Fruit fly (Drosophila melanogaster): ENCODE measurements around the gene CG7368.

Gene CG7368

DNA sequence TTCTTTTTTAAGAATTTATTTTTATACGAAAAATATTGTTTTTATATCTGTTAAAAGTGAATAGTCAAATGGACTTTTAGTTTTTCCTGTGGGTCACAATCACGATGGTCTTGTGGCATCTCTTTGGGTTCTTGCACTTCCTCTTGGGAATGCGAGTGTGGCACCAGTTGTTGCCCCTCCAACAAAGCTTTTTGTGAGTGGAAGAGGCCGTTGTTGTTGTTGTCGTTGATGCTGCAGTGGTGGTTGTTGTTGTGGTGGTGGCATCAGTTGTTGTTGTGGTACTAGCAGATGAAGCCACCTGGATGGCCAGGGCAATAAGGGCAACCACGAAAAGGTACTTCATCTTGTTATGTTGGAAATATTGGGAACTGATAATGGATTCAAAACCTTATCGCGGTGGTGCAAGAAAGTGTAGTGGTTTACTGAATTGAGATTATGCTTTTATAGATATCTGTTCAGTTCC is 18.8 kb upstream of the CG7368 start, which contains the start of gene CG33270:
Gene CG33270, minus strand, starts transcription at position 413 of the 463 bp plus-strand sequence.
- TF ChIP-seq toe (GFP tag; optimal IDR thresholded peaks at IDR 0.05) (no peak), CG5204 (GFP tag; optimal IDR thresholded peaks at IDR 0.05) (no peak), ovo (GFP tag; optimal IDR thresholded peaks at IDR 0.05) (no peak), CG33017 (tag; optimal IDR thresholded peaks at IDR 0.05) (no peak), CG12768 (GFP tag; optimal IDR thresholded peaks at IDR 0.05) (no peak), Clk (GFP tag; optimal IDR thresholded peaks at IDR 0.05) (no peak), CG7045 (GFP tag; optimal IDR thresholded peaks at IDR 0.05) (no peak), cnc (optimal IDR thresholded peaks at IDR 0.05) (no peak), Crg-1 (GFP tag; optimal IDR thresholded peaks at IDR 0.05) (no peak)

DNA sequence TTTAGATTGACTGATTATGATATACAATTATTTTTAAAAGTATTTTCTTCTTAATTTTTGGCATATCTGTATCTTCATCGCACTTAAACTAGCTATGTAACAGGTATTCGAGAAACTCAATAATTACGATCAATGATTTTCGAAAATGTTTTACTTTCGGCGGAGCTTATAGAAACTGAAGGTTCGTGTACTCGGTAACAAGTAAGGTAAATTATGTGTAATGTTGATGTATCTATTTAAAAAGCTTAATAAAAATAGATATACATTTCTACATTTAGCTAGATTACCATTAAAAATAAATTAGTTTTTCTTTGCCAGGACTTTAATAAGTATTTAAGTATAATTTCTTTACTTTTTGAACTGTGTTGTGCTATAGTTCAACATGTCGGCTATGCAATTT is 18.2 kb upstream of the CG7368 start:
- no peak for TF ChIP-seq CG7101 (tag; optimal IDR thresholded peaks at IDR 0.05)
- TF ChIP-seq CG7045 (GFP tag; optimal IDR thresholded peaks at IDR 0.05) = no peak
- no peak for TF ChIP-seq cic (GFP tag; optimal IDR thresholded peaks at IDR 0.05)
- no peak for TF ChIP-seq kay (GFP tag; ENCODE audit: borderline replicate concordance)
- no peak for TF ChIP-seq CG5204 (GFP tag; optimal IDR thresholded peaks at IDR 0.05)
- no peak for TF ChIP-seq bab1 (GFP tag; optimal IDR thresholded peaks at IDR 0.05)
- no peak for TF ChIP-seq Crg-1 (GFP tag; optimal IDR thresholded peaks at IDR 0.05)
- TF ChIP-seq Hr96 (GFP tag; optimal IDR thresholded peaks at IDR 0.05) = no peak
- no peak for TF ChIP-seq CG33017 (tag; optimal IDR thresholded peaks at IDR 0.05)
- TF ChIP-seq CG11617 (GFP tag; optimal IDR thresholded peaks at IDR 0.05) = no peak
- no peak for TF ChIP-seq pad (GFP tag; optimal IDR thresholded peaks at IDR 0.05)

DNA sequence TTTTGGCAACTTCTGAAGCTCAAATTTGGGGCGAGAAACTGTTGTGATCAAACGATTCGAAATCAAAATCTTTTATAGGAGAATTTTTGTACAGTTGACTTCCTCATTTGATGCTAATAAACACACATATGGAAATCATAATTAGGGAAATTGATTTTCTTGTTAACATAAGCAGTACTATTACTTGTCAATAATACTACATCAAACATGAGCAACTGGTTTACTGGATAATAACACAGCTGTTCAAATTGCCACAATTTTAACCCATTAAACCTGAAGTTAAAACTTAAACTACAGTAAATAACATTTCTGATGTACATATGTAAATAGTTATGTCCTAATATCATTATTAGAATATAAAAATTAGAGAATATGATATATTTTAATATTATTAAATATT is 17.1 kb upstream of the CG7368 start, which contains the start of gene CG43390:
Gene CG43390, minus strand, starts transcription at position 32 of the 400 bp plus-strand sequence.
- TF ChIP-seq cic (GFP tag; optimal IDR thresholded peaks at IDR 0.05) = no peak
- TF ChIP-seq CG1620 (GFP tag; optimal IDR thresholded peaks at IDR 0.05) = no peak
- no peak for TF ChIP-seq ovo (GFP tag; optimal IDR thresholded peaks at IDR 0.05)
- TF ChIP-seq Crg-1 (GFP tag; optimal IDR thresholded peaks at IDR 0.05) = no peak
- no peak for TF ChIP-seq CG5204 (GFP tag; optimal IDR thresholded peaks at IDR 0.05)
- TF ChIP-seq Mnt (GFP tag; optimal IDR thresholded peaks at IDR 0.05) = no peak
- TF ChIP-seq tj (GFP tag; optimal IDR thresholded peaks at IDR 0.05) = no peak
- no peak for TF ChIP-seq pad (GFP tag; optimal IDR thresholded peaks at IDR 0.05)
- TF ChIP-seq bab1 (GFP tag; optimal IDR thresholded peaks at IDR 0.05) = no peak
- no peak for TF ChIP-seq Hr96 (GFP tag; optimal IDR thresholded peaks at IDR 0.05)
- TF ChIP-seq toe (GFP tag; optimal IDR thresholded peaks at IDR 0.05) = no peak
- no peak for TF ChIP-seq Clk (GFP tag; optimal IDR thresholded peaks at IDR 0.05)
- TF ChIP-seq CG12768 (GFP tag; optimal IDR thresholded peaks at IDR 0.05) = no peak
- no peak for TF ChIP-seq CG33017 (tag; optimal IDR thresholded peaks at IDR 0.05)
- TF ChIP-seq CG11617 (GFP tag; optimal IDR thresholded peaks at IDR 0.05) = no peak
- TF ChIP-seq kay (GFP tag; ENCODE audit: borderline replicate concordance) = no peak
- no peak for TF ChIP-seq cnc (optimal IDR thresholded peaks at IDR 0.05)

DNA sequence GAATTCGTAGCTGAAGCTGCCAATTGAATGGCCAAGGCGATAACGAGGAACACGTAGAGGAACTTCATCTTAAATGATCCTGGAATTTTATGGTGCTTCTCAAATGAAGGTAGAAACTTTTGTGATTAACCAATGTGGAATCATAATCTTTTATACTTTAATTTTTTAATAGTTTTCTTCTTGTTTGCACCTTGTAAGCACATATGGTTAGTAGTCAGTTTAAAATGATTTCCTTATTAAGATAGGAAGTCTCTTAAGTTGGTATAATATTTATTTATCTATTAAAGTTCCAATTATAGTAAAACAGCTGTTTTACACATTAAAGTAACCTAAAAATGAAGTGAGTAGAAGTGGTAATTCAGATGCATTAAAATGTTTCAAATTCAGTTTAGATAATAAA is 16.1 kb upstream of the CG7368 start, which contains the start of gene CG43391:
Gene CG43391, minus strand, starts transcription at position 101 of the 400 bp plus-strand sequence.
- TF ChIP-seq bab1 (GFP tag; optimal IDR thresholded peaks at IDR 0.05) (no peak), kay (GFP tag; ENCODE audit: borderline replicate concordance) (no peak), CG33017 (tag; optimal IDR thresholded peaks at IDR 0.05) (no peak), CG11617 (GFP tag; optimal IDR thresholded peaks at IDR 0.05) (no peak), tj (GFP tag; optimal IDR thresholded peaks at IDR 0.05) (no peak), Hr96 (GFP tag; optimal IDR thresholded peaks at IDR 0.05) (no peak), CG12768 (GFP tag; optimal IDR thresholded peaks at IDR 0.05) (no peak), CG14711 (tag; optimal IDR thresholded peaks at IDR 0.05) (no peak), Clk (GFP tag; optimal IDR thresholded peaks at IDR 0.05) (no peak)

DNA sequence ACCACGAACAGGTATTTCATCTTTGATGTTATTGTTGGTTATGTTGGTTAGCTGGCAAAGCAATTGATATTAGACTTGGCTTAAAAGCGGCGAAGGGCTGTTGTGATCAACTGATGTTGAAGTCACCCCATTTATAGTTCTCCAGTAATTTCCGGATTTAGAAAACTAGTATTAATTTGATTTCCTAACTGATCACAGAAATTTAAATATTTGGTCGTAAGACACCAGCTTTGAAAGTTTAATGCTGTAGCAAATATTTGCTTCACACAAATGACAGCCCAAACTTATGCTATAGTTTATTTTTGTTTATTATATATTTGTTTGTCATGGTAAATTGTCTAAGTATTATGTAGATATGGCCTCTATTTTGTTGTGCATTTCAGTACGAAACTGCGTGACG is 14.9 kb upstream of the CG7368 start, which contains the start of gene CG33269:
Gene CG33269, minus strand, starts transcription at position 101 of the 400 bp plus-strand sequence.
- TF ChIP-seq pad (GFP tag; optimal IDR thresholded peaks at IDR 0.05) (no peak), toe (GFP tag; optimal IDR thresholded peaks at IDR 0.05) (no peak), CG7101 (tag; optimal IDR thresholded peaks at IDR 0.05) (no peak), tj (GFP tag; optimal IDR thresholded peaks at IDR 0.05) (no peak)

DNA sequence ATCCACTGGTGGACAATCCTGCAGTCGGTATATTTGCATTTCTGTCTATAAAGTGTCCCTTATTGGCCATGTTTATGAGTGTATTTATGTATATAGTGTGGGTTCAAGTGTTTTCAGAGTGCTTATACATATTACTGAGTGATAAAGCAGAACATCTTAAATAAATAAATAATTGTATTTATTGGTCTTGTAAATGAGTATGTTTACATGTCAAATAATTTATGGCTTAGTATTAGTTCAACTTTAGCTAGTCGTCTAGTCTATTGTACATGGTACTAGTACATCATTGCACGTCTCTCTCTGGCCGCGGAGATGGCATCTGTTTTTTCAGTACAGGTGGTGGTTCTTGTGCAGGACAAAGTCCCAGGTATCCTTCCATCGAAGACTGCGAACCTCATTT is 13.0 kb upstream of the CG7368 start, which contains the start of gene CG32086:
Gene CG32086, minus strand, starts transcription at position 101 of the 400 bp plus-strand sequence.
- no peak for TF ChIP-seq toe (GFP tag; optimal IDR thresholded peaks at IDR 0.05)
- no peak for TF ChIP-seq CG7101 (tag; optimal IDR thresholded peaks at IDR 0.05)
- no peak for TF ChIP-seq CG11617 (GFP tag; optimal IDR thresholded peaks at IDR 0.05)
- no peak for TF ChIP-seq tj (GFP tag; optimal IDR thresholded peaks at IDR 0.05)
- no peak for TF ChIP-seq Crg-1 (GFP tag; optimal IDR thresholded peaks at IDR 0.05)
- TF ChIP-seq pad (GFP tag; optimal IDR thresholded peaks at IDR 0.05) = no peak
- TF ChIP-seq cic (GFP tag; optimal IDR thresholded peaks at IDR 0.05) = no peak
- TF ChIP-seq CG12768 (GFP tag; optimal IDR thresholded peaks at IDR 0.05) = no peak
- TF ChIP-seq bab1 (GFP tag; optimal IDR thresholded peaks at IDR 0.05) = no peak
- no peak for TF ChIP-seq CG5204 (GFP tag; optimal IDR thresholded peaks at IDR 0.05)
- TF ChIP-seq CG33017 (tag; optimal IDR thresholded peaks at IDR 0.05) = no peak
- TF ChIP-seq ovo (GFP tag; optimal IDR thresholded peaks at IDR 0.05) = no peak

DNA sequence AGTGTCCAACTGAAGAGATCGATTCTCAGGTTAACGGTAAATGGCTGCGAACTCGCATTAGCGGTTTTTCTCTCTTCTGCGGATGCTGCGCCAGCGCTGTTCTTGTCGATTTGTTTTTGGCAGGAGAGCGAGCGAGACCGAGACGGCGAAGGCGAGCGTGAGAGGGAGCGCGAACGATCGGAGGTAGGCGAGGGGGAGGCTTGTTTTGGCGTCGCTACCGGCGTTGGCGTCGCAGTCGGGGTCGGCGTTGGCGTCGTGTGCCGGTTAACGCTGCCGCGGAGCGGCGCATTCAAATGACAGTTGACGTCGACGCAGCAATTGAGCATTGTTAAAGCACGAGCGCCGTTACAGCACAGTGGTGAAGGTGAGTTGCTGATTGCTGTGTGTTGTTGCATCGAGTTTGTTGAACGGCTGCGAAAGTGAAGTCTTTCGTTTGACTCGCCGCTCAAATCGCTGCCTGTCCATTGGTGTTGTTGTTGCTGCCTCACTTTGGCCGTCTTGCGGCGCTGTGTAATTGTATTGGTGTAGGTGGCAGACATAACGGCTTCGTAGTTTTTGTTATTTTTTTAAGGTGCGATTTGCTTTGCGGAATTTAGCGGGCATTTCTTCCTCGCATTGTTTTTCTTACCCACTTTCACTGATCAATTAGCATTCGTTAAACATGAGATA is 10.1 kb upstream of the CG7368 start:
- TF ChIP-seq cnc (optimal IDR thresholded peaks at IDR 0.05) (no peak), tj (GFP tag; optimal IDR thresholded peaks at IDR 0.05) (no peak), ovo (GFP tag; optimal IDR thresholded peaks at IDR 0.05) (peak; percentile 96), bab1 (GFP tag; optimal IDR thresholded peaks at IDR 0.05) (no peak), Clk (GFP tag; optimal IDR thresholded peaks at IDR 0.05) (no peak), Hr96 (GFP tag; optimal IDR thresholded peaks at IDR 0.05) (no peak), pad (GFP tag; optimal IDR thresholded peaks at IDR 0.05) (peak; percentile 85)
